Fruit fly (Drosophila melanogaster) whole organism, wandering third instar larva: Measurements from ENCODE around the gene CG10252.

ENCODE experiments used
- CG9705 ChIP-seq: fragments of 200-800 bp; sonication (Bioruptor generic); optimal IDR thresholded peaks from 2 replicates; lab custom pipeline; 2018; ENCODE audit warnings: missing biosample characterization, mild to moderate bottlenecking, missing genetic modification characterization
- CrebA ChIP-seq: fragments of 200-800 bp; sonication (Bioruptor generic); optimal IDR thresholded peaks from 2 replicates; lab custom pipeline; 2016; ENCODE audit warnings: missing biosample characterization, mild to moderate bottlenecking, missing genetic modification characterization, borderline replicate concordance
- Dfd ChIP-seq: fragments of >200 bp; optimal IDR thresholded peaks from 2 replicates; lab custom pipeline; 2017; ENCODE audit warnings: missing biosample characterization, missing genetic modification characterization
- Dif ChIP-seq: fragments of 200-275, 200-300 bp; sonication (Bioruptor generic); optimal IDR thresholded peaks from 2 replicates; lab custom pipeline; 2018; ENCODE audit warnings: missing biosample characterization, missing genetic modification characterization; ENCODE audit not compliant: partially characterized antibody
- HLH106 ChIP-seq: fragments of 200-800 bp; optimal IDR thresholded peaks from 3 replicates; lab custom pipeline; 2019; ENCODE audit warnings: missing biosample characterization, mild to moderate bottlenecking, missing genetic modification characterization, moderate library complexity
- Hr83 ChIP-seq: fragments of 200-300 bp; sonication (Bioruptor generic); optimal IDR thresholded peaks from 2 replicates; lab custom pipeline; 2016; ENCODE audit warnings: missing biosample characterization, mild to moderate bottlenecking, missing genetic modification characterization, moderate library complexity; ENCODE audit not compliant: poor library complexity, severe bottlenecking
- Myc ChIP-seq: fragments of >200 bp; optimal IDR thresholded peaks from 2 replicates; lab custom pipeline; 2017
- N ChIP-seq: fragments of >200 bp; optimal IDR thresholded peaks from 2 replicates; lab custom pipeline; 2018; ENCODE audit warnings: missing biosample characterization, missing external identifiers, missing genetic modification characterization
- Vsx2 ChIP-seq: fragments of 200-300, 225-300 bp; sonication (Bioruptor generic); optimal IDR thresholded peaks from 2 replicates; lab custom pipeline; 2018; ENCODE audit warnings: missing biosample characterization, missing genetic modification characterization; ENCODE audit not compliant: partially characterized antibody
- br ChIP-seq: fragments of 200-800 bp; sonication (Bioruptor generic); optimal IDR thresholded peaks from 2 replicates; lab custom pipeline; 2016; ENCODE audit warnings: missing biosample characterization, missing genetic modification characterization
- lola ChIP-seq: fragments of >200 bp; optimal IDR thresholded peaks from 2 replicates; lab custom pipeline; 2017; ENCODE audit warnings: missing biosample characterization, missing genetic modification characterization
- psq ChIP-seq: fragments of 200-800 bp; sonication (Bioruptor generic); optimal IDR thresholded peaks from 3 replicates; lab custom pipeline; 2017; ENCODE audit warnings: missing biosample characterization, mild to moderate bottlenecking, missing genetic modification characterization, moderate library complexity
- tai ChIP-seq: sonication (Bioruptor generic); optimal IDR thresholded peaks from 2 replicates; lab custom pipeline; 2016; ENCODE audit warnings: missing biosample characterization, missing genetic modification characterization
- usp ChIP-seq: fragments of >200 bp; optimal IDR thresholded peaks from 2 replicates; lab custom pipeline; 2017; ENCODE audit warnings: missing biosample characterization, missing genetic modification characterization

dm6 chr3R:23698835-23699234 is 2.8 kb upstream of the CG10252 start, which contains the start of gene prt:
- TF ChIP-seq lola (GFP tag; lab: Kevin White, UChicago) (no peak), tai (GFP tag; lab: Kevin White, UChicago) (no peak), CrebA (GFP tag; lab: Kevin White, UChicago) (no peak), CG9705 (no peak), N (GFP tag; lab: Kevin White, UChicago) (no peak), Myc (lab: Kevin White, UChicago) (no peak), Dfd (GFP tag; lab: Kevin White, UChicago) (no peak), br (no peak), psq (GFP tag; lab: Kevin White, UChicago) (no peak), Hr83 (GFP tag; lab: Kevin White, UChicago) (no peak), usp (GFP tag; lab: Kevin White, UChicago) (no peak), HLH106 (tag; lab: Kevin White, UChicago) (no peak), Dif (GFP tag; lab: Kevin White, UChicago) (no peak), Vsx2 (no peak)
